Worm (Caenorhabditis elegans): ENCODE data around the gene btb-7.

- TF ChIP-seq mep-1 (tag; optimal IDR thresholded peaks at IDR 0.05) (no peak), nhr-237 (tag; optimal IDR thresholded peaks at IDR 0.05) (no peak), elt-3 (tag; optimal IDR thresholded peaks at IDR 0.05) (no peak), nhr-28 (tag; optimal IDR thresholded peaks at IDR 0.05) (no peak), pha-4 (tag; optimal IDR thresholded peaks at IDR 0.05) (no peak), ztf-11 (tag; optimal IDR thresholded peaks at IDR 0.05) (no peak), zip-8 (tag; optimal IDR thresholded peaks at IDR 0.05) (no peak), unc-39 (tag; optimal IDR thresholded peaks at IDR 0.05) (no peak), lsy-2 (tag; optimal IDR thresholded peaks at IDR 0.05) (no peak), unc-62 (GFP tag; optimal IDR thresholded peaks at IDR 0.05) (no peak)
These were observed 25.8 kb downstream of the btb-7 start, which contains the start of the genes irld-9 and irld-33 for ce11 chrII:1738844-1739243.

All from whole organism, mixed stage, embryonic.